Worm (Caenorhabditis elegans): ENCODE data around the gene B0365.9.

The B0365.9 gene

DNA sequence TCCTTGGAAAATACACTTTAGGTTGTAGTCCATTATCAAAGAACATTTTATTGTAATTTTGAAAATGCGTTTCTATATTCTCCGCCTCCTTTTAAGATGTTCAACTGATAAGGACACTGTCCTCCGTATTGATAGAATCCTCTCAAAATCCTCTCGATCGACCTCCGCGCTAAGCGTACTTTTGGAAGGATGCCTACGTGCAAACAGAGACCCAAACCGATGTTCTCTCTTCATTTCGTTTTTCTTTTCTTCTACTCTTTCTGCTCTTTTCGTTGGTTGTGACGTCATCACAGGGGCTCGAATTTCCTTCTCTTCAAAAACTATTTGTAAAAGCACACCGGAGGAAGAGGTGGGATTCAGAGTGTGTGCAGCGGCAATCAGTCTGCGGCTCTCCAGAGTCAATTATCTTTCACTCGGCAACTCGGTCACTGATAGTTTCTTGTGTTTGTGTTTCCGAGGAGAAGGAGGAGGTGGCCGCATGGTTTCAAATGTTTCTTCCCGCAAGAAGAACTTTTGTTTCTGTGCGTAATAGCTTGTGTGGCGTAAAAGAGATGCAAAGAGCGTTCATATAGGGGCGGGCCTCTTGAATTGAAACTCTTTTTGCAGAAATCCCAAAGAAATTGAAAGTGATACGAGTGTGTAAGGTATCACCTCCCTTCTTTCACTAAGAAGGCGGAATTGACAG, 50.8 kb downstream of the B0365.9 start, which contains the start of gene C34B4.2 (continued):
- no peak for TF ChIP-seq nhr-232 (tag; optimal IDR thresholded peaks at IDR 0.05)
- no peak for TF ChIP-seq unc-3 (GFP tag; conservative IDR thresholded peaks at IDR 0.05)
- TF ChIP-seq unc-3 (tag; optimal IDR thresholded peaks at IDR 0.05): no peak
- no peak for TF ChIP-seq tbx-7 (tag; optimal IDR thresholded peaks at IDR 0.05)
- no peak for TF ChIP-seq ceh-6 (GFP tag; optimal IDR thresholded peaks at IDR 0.05)
- no peak for TF ChIP-seq lin-11 (tag; optimal IDR thresholded peaks at IDR 0.05)
- TF ChIP-seq C38D4.7 (GFP tag; optimal IDR thresholded peaks at IDR 0.05): no peak
- TF ChIP-seq madf-2 (tag; optimal IDR thresholded peaks at IDR 0.05): no peak
- peak; percentile 7 for TF ChIP-seq rnt-1 (tag; optimal IDR thresholded peaks at IDR 0.05)
- no peak for TF ChIP-seq fkh-10 (GFP tag; optimal IDR thresholded peaks at IDR 0.05)
- no peak for TF ChIP-seq unc-86 (tag; optimal IDR thresholded peaks at IDR 0.05)
- TF ChIP-seq Y22D7AL.16 (tag; optimal IDR thresholded peaks at IDR 0.05): no peak
- TF ChIP-seq pha-4 (tag; optimal IDR thresholded peaks at IDR 0.05): no peak
- no peak for TF ChIP-seq pax-1 (tag; optimal IDR thresholded peaks at IDR 0.05)
- TF ChIP-seq elt-4 (tag; optimal IDR thresholded peaks at IDR 0.05): no peak
- TF ChIP-seq sox-4 (tag; optimal IDR thresholded peaks at IDR 0.05): no peak
- no peak for TF ChIP-seq fkh-6 (tag; optimal IDR thresholded peaks at IDR 0.05)
- no peak for TF ChIP-seq ets-4 (tag; optimal IDR thresholded peaks at IDR 0.05)
- no peak for TF ChIP-seq ceh-22 (tag; optimal IDR thresholded peaks at IDR 0.05)
- TF ChIP-seq unc-42 (tag; optimal IDR thresholded peaks at IDR 0.05): peak; percentile 41
- TF ChIP-seq ceh-19 (GFP tag; optimal IDR thresholded peaks at IDR 0.05): peak; percentile 57
- no peak for TF ChIP-seq T23F11.4 (GFP tag; optimal IDR thresholded peaks at IDR 0.05)
- peak; percentile 77 for TF ChIP-seq ceh-34 (tag; optimal IDR thresholded peaks at IDR 0.05)
- TF ChIP-seq F13H6.1 (tag; optimal IDR thresholded peaks at IDR 0.05): no peak
- no peak for TF ChIP-seq K02D7.2 (tag; optimal IDR thresholded peaks at IDR 0.05)
- TF ChIP-seq pros-1 (tag; optimal IDR thresholded peaks at IDR 0.05): no peak
- peak; percentile 0 for TF ChIP-seq pat-9 (tag; optimal IDR thresholded peaks at IDR 0.05)
- no peak for TF ChIP-seq K09A11.1 (tag; optimal IDR thresholded peaks at IDR 0.05; ENCODE audit: insufficient read depth)
